Fruit fly (Drosophila melanogaster) whole organism, larva: Measurements from ENCODE around the gene Jasper.

Source experiments
- noc ChIP-seq: fragments of 200-800 bp; sonication (Bioruptor generic); optimal IDR thresholded peaks from 3 replicates; lab custom pipeline; 2019; ENCODE audit warnings: missing biosample characterization, mild to moderate bottlenecking, missing genetic modification characterization, moderate library complexity

Jasper gene

dm6 chr3R:30037630-30038029, 14.7 kb upstream of the Jasper start, which contains the start of gene ocn:
Gene ocn (minus strand): TSS chr3R:30037730.
- TF ChIP-seq noc (tag; lab: Kevin White, UChicago): no peak

- no peak for TF ChIP-seq noc (tag; lab: Kevin White, UChicago)
These were observed 13.7 kb upstream of the Jasper start, which contains the start of gene janB for dm6 chr3R:30038628-30039027. Gene janB (minus strand): TSS chr3R:30038728.

dm6 chr3R:30039494-30039893, 12.8 kb upstream of the Jasper start, which contains the start of the genes janA, Sry-alpha and Sry-beta:
Gene janA (minus strand): TSS chr3R:30039533.
Gene Sry-alpha (plus strand): TSS chr3R:30039719.
Gene Sry-beta (plus strand): TSS chr3R:30039719.
- no peak for TF ChIP-seq noc (tag; lab: Kevin White, UChicago)

- TF ChIP-seq noc (tag; lab: Kevin White, UChicago): no peak
These were observed 11.4 kb upstream of the Jasper start for dm6 chr3R:30040879-30041278.

dm6 chr3R:30043139-30043744, 9.1 kb upstream of the Jasper start, which contains the start of gene Sry-delta:
Gene Sry-delta (plus strand): TSS chr3R:30043341.
- TF ChIP-seq noc (tag; lab: Kevin White, UChicago): no peak

dm6 chr3R:30046029-30047001, 6.0 kb upstream of the Jasper start, which contains the start of the genes RpL32 and CG7943:
Gene RpL32 (minus strand): TSS chr3R:30046161.
Gene CG7943 (plus strand): TSS chr3R:30046470.
- peak; percentile 90 for TF ChIP-seq noc (tag; lab: Kevin White, UChicago)

- TF ChIP-seq noc (tag; lab: Kevin White, UChicago): no peak
These were observed 1.9 kb upstream of the Jasper start for dm6 chr3R:30050448-30050847.

- TF ChIP-seq noc (tag; lab: Kevin White, UChicago): no peak
These were observed 381 bp upstream of the Jasper start, which contains the start of gene CG15528 for dm6 chr3R:30051933-30052332. Gene CG15528 (minus strand): TSS chr3R:30052112.

dm6 chr3R:30055915-30056544, 3.7 kb downstream of the Jasper start, which contains the start of the genes Rpp14b and spn-A:
Gene Rpp14b (plus strand): TSS chr3R:30055957.
Gene spn-A (minus strand): TSS chr3R:30056037.
- no peak for TF ChIP-seq noc (tag; lab: Kevin White, UChicago)

- TF ChIP-seq noc (tag; lab: Kevin White, UChicago): peak; percentile 69
These were observed 4.3 kb downstream of the Jasper start, which contains the start of the genes CG7950 and Rpp14a for dm6 chr3R:30056592-30057135. Gene CG7950 (plus strand): TSS chr3R:30056859. Gene Rpp14a (plus strand): TSS chr3R:30056859.

dm6 chr3R:30058057-30058868, 5.9 kb downstream of the Jasper start, which contains the start of gene sima:
Gene sima (plus strand): TSS chr3R:30058311.
- no peak for TF ChIP-seq noc (tag; lab: Kevin White, UChicago)

- TF ChIP-seq noc (tag; lab: Kevin White, UChicago): no peak
These were observed 7.6 kb downstream of the Jasper start for dm6 chr3R:30059944-30060343.

dm6 chr3R:30060451-30061153, 8.3 kb downstream of the Jasper start:
- TF ChIP-seq noc (tag; lab: Kevin White, UChicago): no peak
